Worm (Caenorhabditis elegans) whole organism, late embryonic: Measurements from ENCODE around the gene C49F8.1.

Experiments
- C38D4.7 ChIP-seq: fragments of 200-800 bp; sonication (Bioruptor generic); optimal IDR thresholded peaks from 2 replicates; lab custom pipeline; 2018; ENCODE audit warnings: mild to moderate bottlenecking, missing genetic modification characterization, moderate library complexity, missing compliant biosample characterization
- T23F11.4 ChIP-seq: fragments of 200-800 bp; sonication (Bioruptor generic); optimal IDR thresholded peaks from 2 replicates; lab custom pipeline; 2018; ENCODE audit warnings: mild to moderate bottlenecking, missing genetic modification characterization, missing compliant biosample characterization
- Y22D7AL.16 ChIP-seq: sonication (generic microtip); optimal IDR thresholded peaks from 2 replicates; lab custom pipeline; 2016; ENCODE audit warnings: missing genetic modification characterization, missing compliant biosample characterization
- ceh-14 ChIP-seq: sonication (generic microtip); optimal IDR thresholded peaks from 2 replicates; lab custom pipeline; 2016; ENCODE audit warnings: missing genotype, missing genetic modification characterization, missing compliant biosample characterization
- ceh-18 ChIP-seq: sonication (generic microtip); optimal IDR thresholded peaks from 2 replicates; lab custom pipeline; 2016; ENCODE audit warnings: missing genetic modification characterization, missing compliant biosample characterization
- ceh-22 ChIP-seq: sonication (generic microtip); optimal IDR thresholded peaks from 2 replicates; lab custom pipeline; 2017; ENCODE audit warnings: missing biosample characterization, missing genetic modification characterization
- ceh-24 ChIP-seq: sonication (generic microtip); optimal IDR thresholded peaks from 2 replicates; lab custom pipeline; 2016; ENCODE audit warnings: mild to moderate bottlenecking, missing genetic modification characterization, missing compliant biosample characterization
- ceh-34 ChIP-seq: sonication (generic microtip); optimal IDR thresholded peaks from 2 replicates; lab custom pipeline; 2016; ENCODE audit warnings: mild to moderate bottlenecking, missing genetic modification characterization, missing compliant biosample characterization
- ceh-9 ChIP-seq: sonication (generic microtip); optimal IDR thresholded peaks from 2 replicates; lab custom pipeline; 2016; ENCODE audit warnings: mild to moderate bottlenecking, missing genetic modification characterization, inconsistent platforms, missing compliant biosample characterization
- che-1 ChIP-seq: sonication (generic microtip); optimal IDR thresholded peaks from 2 replicates; lab custom pipeline; 2016; ENCODE audit warnings: mild to moderate bottlenecking, missing genetic modification characterization, missing compliant biosample characterization
- dve-1 ChIP-seq: sonication (generic microtip); optimal IDR thresholded peaks from 2 replicates; lab custom pipeline; 2017; ENCODE audit warnings: antibody characterized with exemption, mild to moderate bottlenecking, missing genetic modification characterization, missing compliant biosample characterization
- elt-2 ChIP-seq: sonication (generic microtip); optimal IDR thresholded peaks from 2 replicates; lab custom pipeline; 2016; ENCODE audit warnings: missing genetic modification reagents, missing genetic modification characterization, missing compliant biosample characterization
- elt-4 ChIP-seq: sonication (generic microtip); optimal IDR thresholded peaks from 2 replicates; lab custom pipeline; 2016; ENCODE audit warnings: missing genetic modification characterization, missing compliant biosample characterization
- ets-4 ChIP-seq: sonication (generic microtip); optimal IDR thresholded peaks from 2 replicates; lab custom pipeline; 2016; ENCODE audit warnings: missing genetic modification characterization, missing compliant biosample characterization
- fax-1 ChIP-seq: sonication (generic microtip); optimal IDR thresholded peaks from 2 replicates; lab custom pipeline; 2016; ENCODE audit warnings: missing genotype, missing genetic modification characterization, missing compliant biosample characterization
- fkh-10 ChIP-seq: fragments of 150-350 bp; optimal IDR thresholded peaks from 2 replicates; lab custom pipeline; 2014; ENCODE audit warnings: missing biosample characterization, missing genetic modification reagents, missing genetic modification characterization
- fkh-6 ChIP-seq: sonication (generic microtip); optimal IDR thresholded peaks from 2 replicates; lab custom pipeline; 2016; ENCODE audit warnings: missing genetic modification characterization, missing compliant biosample characterization
- gmeb-2 ChIP-seq: sonication (generic microtip); optimal IDR thresholded peaks from 2 replicates; lab custom pipeline; 2016; ENCODE audit warnings: missing genetic modification characterization, inconsistent platforms, missing compliant biosample characterization
- hlh-8 ChIP-seq: sonication (generic microtip); optimal IDR thresholded peaks from 2 replicates; lab custom pipeline; 2016; ENCODE audit warnings: missing genotype, missing genetic modification characterization, missing compliant biosample characterization
- lim-6 ChIP-seq: sonication (generic microtip); optimal IDR thresholded peaks from 2 replicates; lab custom pipeline; 2016; ENCODE audit warnings: missing genetic modification characterization, missing compliant biosample characterization
- lin-11 ChIP-seq: fragments of 200-800 bp; sonication (Bioruptor generic); optimal IDR thresholded peaks from 2 replicates; lab custom pipeline; 2018; ENCODE audit warnings: mild to moderate bottlenecking, missing genetic modification characterization, missing compliant biosample characterization
- pag-3 ChIP-seq: sonication (generic microtip); optimal IDR thresholded peaks from 2 replicates; lab custom pipeline; 2016; ENCODE audit warnings: missing compliant biosample characterization, missing genetic modification characterization, borderline replicate concordance
- pat-9 ChIP-seq: fragments of 200-800 bp; sonication (Bioruptor generic); optimal IDR thresholded peaks from 2 replicates; lab custom pipeline; 2018; ENCODE audit warnings: mild to moderate bottlenecking, missing genetic modification characterization, moderate library complexity, missing compliant biosample characterization
- pax-1 ChIP-seq: fragments of 150-350 bp; optimal IDR thresholded peaks from 2 replicates; lab custom pipeline; 2014; ENCODE audit warnings: missing biosample characterization, missing genetic modification characterization
- pha-4 ChIP-seq: fragments of 150-350 bp; optimal IDR thresholded peaks from 2 replicates; lab custom pipeline; 2018; ENCODE audit warnings: missing biosample characterization, missing genetic modification reagents, missing genetic modification characterization
- rnt-1 ChIP-seq: sonication (generic microtip); optimal IDR thresholded peaks from 2 replicates; lab custom pipeline; 2016; ENCODE audit warnings: missing genetic modification characterization, missing compliant biosample characterization
- sox-2 ChIP-seq: fragments of 200-800 bp; sonication (Bioruptor generic); IDR thresholded peaks from 2 replicates; pipeline ENCODE4 v1.3.6; 2022; ENCODE audit warnings: missing genetic modification reagents, missing genetic modification characterization, missing compliant biosample characterization
- sox-4 ChIP-seq: sonication (generic microtip); optimal IDR thresholded peaks from 2 replicates; lab custom pipeline; 2017; ENCODE audit warnings: mild to moderate bottlenecking, missing genetic modification characterization, inconsistent platforms, missing compliant biosample characterization
- syd-9 ChIP-seq: sonication (generic microtip); optimal IDR thresholded peaks from 2 replicates; lab custom pipeline; 2016; ENCODE audit warnings: mild to moderate bottlenecking, missing genetic modification characterization, moderate library complexity, missing compliant biosample characterization
- tbx-2 ChIP-seq: sonication (generic microtip); optimal IDR thresholded peaks from 2 replicates; lab custom pipeline; 2016; ENCODE audit warnings: missing genetic modification characterization, missing compliant biosample characterization
- unc-3 ChIP-seq, 2 experiments: fragments of 200-800 bp in 1 of 2; sonication (Bioruptor generic) in 1 of 2; sonication (generic microtip) in 1 of 2; conservative IDR thresholded peaks in 1 of 2; optimal IDR thresholded peaks in 1 of 2; 2 replicates each; pipeline versions ENCODE4 v1.3.6 to Lab custom; 2016 to 2022; ENCODE audit warnings: missing compliant biosample characterization in 2 of 2, missing genetic modification characterization in 2 of 2, missing genetic modification reagents in 1 of 2
- unc-42 ChIP-seq: sonication (generic microtip); optimal IDR thresholded peaks from 2 replicates; lab custom pipeline; 2016; ENCODE audit warnings: missing genotype, missing genetic modification characterization, missing compliant biosample characterization
- unc-55 ChIP-seq: sonication (generic microtip); optimal IDR thresholded peaks from 2 replicates; lab custom pipeline; 2017; ENCODE audit warnings: missing biosample characterization, missing genetic modification reagents, missing genetic modification characterization
- ztf-16 ChIP-seq: sonication (generic microtip); optimal IDR thresholded peaks from 2 replicates; lab custom pipeline; 2017; ENCODE audit warnings: missing genetic modification characterization, missing compliant biosample characterization

The C49F8.1 gene

DNA sequence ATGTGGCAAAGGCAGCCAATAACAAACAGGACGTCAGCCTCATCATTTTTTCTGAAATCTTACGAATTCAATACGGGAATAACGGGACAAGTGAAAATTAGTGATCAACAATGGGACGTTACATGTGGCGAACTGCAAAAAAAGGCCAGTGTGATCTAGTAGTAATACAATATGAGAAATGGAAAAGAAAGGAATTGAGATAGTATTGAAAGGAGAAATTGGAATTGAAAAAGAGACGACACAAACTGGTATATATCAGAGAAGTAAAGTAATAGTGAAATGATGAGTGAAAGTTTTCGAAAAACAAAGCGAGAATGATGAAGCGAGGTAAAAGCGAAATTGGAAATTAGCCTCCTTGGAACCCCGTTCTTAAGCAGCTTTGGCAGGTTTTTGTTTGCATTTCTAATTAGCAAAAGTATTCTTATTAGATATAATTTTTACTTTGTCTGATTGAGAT, 22.7 kb upstream of the C49F8.1 start, which contains the start of gene C49F8.3:
C49F8.3 (minus strand) TSS at position 51 of the 457 bp plus-strand sequence.
- TF ChIP-seq ets-4 (tag; lab: Kevin White, UChicago) (no peak), ceh-22 (tag; lab: Kevin White, UChicago) (no peak), che-1 (tag; lab: Kevin White, UChicago) (no peak), unc-42 (tag; lab: Kevin White, UChicago) (no peak), ceh-24 (no peak), fkh-10 (no peak), unc-55 (GFP tag; lab: Kevin White, UChicago) (no peak), tbx-2 (tag; lab: Kevin White, UChicago) (no peak), elt-2 (tag; lab: Kevin White, UChicago) (no peak), pha-4 (tag; lab: Kevin White, UChicago) (no peak), fkh-6 (no peak)
- TF ChIP-seq, all 69 proteins: peak for 0

DNA sequence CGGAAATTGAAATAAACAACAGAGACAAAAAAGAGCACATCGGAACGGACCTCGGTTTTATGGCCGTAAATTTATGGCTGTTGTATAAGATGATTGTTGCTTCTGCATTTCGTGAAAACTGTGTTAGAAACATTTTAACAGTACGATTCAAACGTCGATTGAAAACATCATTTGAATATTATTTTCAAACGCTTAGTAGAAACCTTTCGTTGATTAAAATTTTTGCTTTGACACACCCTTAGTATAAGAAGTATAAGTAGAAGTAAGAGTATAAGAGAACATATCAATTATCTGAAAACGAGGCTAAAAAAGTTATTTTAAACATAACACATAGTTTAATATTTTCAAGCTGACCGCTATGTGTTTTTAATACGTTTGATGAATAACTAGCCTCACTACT, 19.9 kb upstream of the C49F8.1 start:
- TF ChIP-seq pat-9 (tag; lab: Kevin White, UChicago) (no peak), elt-4 (tag; lab: Kevin White, UChicago) (no peak)

DNA sequence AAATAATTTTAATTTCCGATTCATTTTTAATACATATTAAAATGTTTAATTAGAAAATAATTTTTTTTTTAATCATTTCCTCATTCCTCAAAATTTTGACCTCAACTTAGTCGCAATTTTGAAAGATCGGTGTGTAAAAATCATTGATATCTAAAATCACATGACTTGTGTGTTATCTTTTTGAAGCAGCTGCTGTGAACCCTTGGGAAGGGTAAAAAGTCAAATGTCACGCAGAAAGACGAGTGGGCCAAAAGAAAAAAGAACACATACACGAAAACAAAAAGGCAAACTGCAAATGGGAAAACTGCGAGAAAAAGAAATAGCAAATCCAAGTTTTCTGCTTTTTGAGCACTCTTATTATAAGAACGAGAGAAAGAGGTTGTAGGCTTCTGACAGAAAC, 18.5 kb upstream of the C49F8.1 start:
- TF ChIP-seq ztf-16, result no peak
- TF ChIP-seq dve-1 (tag; lab: Kevin White, UChicago), result no peak
- TF ChIP-seq che-1 (tag; lab: Kevin White, UChicago), result no peak
- no peak for TF ChIP-seq C38D4.7 (GFP tag; lab: Kevin White, UChicago)
- TF ChIP-seq gmeb-2 (tag; lab: Kevin White, UChicago), result no peak
- no peak for TF ChIP-seq unc-3 (GFP tag; conservative IDR thresholded peaks at IDR 0.05; lab: Robert Waterston, UW)
- no peak for TF ChIP-seq unc-3 (tag; optimal IDR thresholded peaks at IDR 0.05; lab: Kevin White, UChicago)
- no peak for TF ChIP-seq pax-1 (tag; lab: Kevin White, UChicago)
- no peak for TF ChIP-seq ceh-34 (tag; lab: Kevin White, UChicago)

DNA sequence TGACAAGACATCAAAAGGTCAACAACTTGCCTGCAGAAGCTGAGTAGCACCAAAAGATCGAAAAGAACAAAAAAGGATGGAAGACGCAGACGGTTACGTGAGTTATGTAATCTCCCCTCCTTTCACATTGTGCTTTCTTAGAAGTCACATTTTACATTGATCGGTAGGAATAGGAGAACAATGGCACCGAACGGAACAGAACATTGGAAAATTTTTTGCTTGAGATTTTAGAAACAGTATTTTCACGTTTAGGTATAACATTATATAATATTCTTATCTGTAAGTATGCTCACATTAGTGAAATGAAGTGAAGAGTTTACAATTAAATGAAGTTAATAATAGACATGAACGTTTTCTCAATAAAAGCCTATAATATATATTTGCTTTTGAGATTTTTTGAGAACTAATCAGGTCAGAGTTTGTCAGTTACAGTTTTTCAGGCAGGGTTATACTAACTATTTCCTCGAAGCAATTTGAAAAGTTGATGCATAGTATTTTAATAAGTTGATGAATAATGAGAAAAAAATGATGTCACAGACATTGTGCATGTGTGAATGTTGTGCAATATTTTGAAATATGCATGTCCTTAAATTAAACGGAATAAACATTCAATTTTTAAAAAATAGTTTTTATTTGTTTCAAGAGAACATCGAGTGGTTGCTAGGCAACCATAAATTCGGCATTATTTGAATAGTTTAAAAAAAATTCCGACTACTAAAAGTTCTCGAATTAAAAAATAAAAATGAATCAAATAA, 16.4 kb upstream of the C49F8.1 start:
- no peak for TF ChIP-seq lim-6 (tag; lab: Kevin White, UChicago)
- no peak for TF ChIP-seq sox-4 (tag; lab: Kevin White, UChicago)

DNA sequence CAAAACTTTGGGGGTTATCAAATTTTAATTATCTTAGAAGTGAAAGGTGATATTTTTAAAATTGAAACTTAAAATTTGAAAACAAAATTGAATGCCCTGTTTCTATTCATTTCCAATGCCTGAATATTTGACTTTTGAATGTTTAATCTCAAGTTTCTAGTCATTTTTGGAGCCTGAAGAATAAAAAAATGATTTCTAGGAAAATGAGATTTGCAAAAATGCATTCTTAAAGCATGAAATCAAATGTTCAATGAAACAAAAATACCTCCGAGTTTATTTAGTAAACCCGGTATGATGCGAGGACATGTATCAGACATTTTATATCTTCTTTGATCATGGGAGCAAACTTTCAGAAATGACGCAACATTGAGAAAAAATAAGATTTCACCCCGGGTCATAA, 14.3 kb upstream of the C49F8.1 start:
- no peak for TF ChIP-seq Y22D7AL.16 (tag; lab: Kevin White, UChicago)

DNA sequence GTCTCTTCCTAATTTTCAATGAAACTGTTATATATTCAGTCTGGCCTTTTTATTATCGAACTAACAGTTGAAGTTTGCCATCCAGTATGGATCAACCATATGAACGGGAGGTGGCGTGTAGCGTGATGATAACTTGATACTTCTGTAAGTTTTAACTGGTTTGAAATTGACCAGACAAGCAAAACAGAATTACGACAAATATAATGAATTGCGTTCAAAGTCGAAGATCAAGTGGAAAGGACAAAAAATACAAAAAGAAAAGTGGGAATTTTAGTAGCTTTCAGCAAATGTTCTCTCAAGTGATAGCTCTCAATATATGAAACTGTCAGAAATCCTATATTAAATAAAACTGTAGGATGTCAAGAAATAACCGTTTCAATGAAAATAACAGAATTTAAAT, 12.1 kb upstream of the C49F8.1 start, which contains the start of the genes C49F8.14 and gem-1:
C49F8.14 (minus strand) TSS at position 99 of the 400 bp plus-strand sequence.
gem-1 (minus strand) TSS at position 142 of the 400 bp plus-strand sequence.
- TF ChIP-seq syd-9 (tag; lab: Kevin White, UChicago) (no peak), sox-2 (GFP tag; lab: Robert Waterston, UW) (no peak), elt-2 (tag; lab: Kevin White, UChicago) (no peak), pax-1 (tag; lab: Kevin White, UChicago) (no peak), rnt-1 (tag; lab: Kevin White, UChicago) (no peak), hlh-8 (tag; lab: Kevin White, UChicago) (no peak), ceh-18 (tag; lab: Kevin White, UChicago) (no peak), lin-11 (tag; lab: Kevin White, UChicago) (no peak), pag-3 (no peak), T23F11.4 (GFP tag; lab: Kevin White, UChicago) (no peak), ceh-9 (tag; lab: Kevin White, UChicago) (no peak), fkh-6 (no peak), tbx-2 (tag; lab: Kevin White, UChicago) (no peak), ceh-14 (tag; lab: Kevin White, UChicago) (no peak), pha-4 (tag; lab: Kevin White, UChicago) (no peak), fax-1 (tag; lab: Kevin White, UChicago) (no peak), gmeb-2 (tag; lab: Kevin White, UChicago) (no peak)
